Worm (Caenorhabditis elegans) whole organism, L1 larva: ENCODE results near the gene col-38.

ENCODE experiments used
- ama-1 ChIP-seq: fragments of 150-350 bp; optimal IDR thresholded peaks from 2 replicates; lab custom pipeline; 2014
- ceh-82 ChIP-seq, 3 experiments: fragments of 150-350 bp in 1 of 3; sonication (generic microtip) in 2 of 3; optimal IDR thresholded peaks; 2 replicates each; lab custom pipeline; 2014 to 2017; ENCODE audit warnings: missing biosample characterization in 3 of 3, missing genetic modification characterization in 3 of 3
- ces-1 ChIP-seq: fragments of 150-350 bp; optimal IDR thresholded peaks from 2 replicates; lab custom pipeline; 2014; ENCODE audit warnings: missing biosample characterization, missing genetic modification reagents, missing genetic modification characterization
- dpl-1 ChIP-seq, 3 experiments: fragments of 150-350 bp in 2 of 3; sonication (generic microtip) in 1 of 3; optimal IDR thresholded peaks; 2 replicates each; lab custom pipeline; 2014 to 2017; ENCODE audit warnings: missing biosample characterization in 3 of 3, missing genetic modification characterization in 3 of 3, missing genetic modification reagents in 3 of 3
- egl-13 ChIP-seq: sonication (generic microtip); optimal IDR thresholded peaks from 2 replicates; lab custom pipeline; 2016; ENCODE audit warnings: missing genotype, missing genetic modification reagents, missing genetic modification characterization, missing compliant biosample characterization
- lsy-2 ChIP-seq, 2 experiments: fragments of 150-350 bp; optimal IDR thresholded peaks; 2 replicates each; lab custom pipeline; 2014; ENCODE audit warnings: missing biosample characterization in 2 of 2, missing genetic modification characterization in 2 of 2
- mdl-1 ChIP-seq, 2 experiments: fragments of 150-350 bp; optimal IDR thresholded peaks; 2 replicates each; lab custom pipeline; 2014 to 2017; ENCODE audit warnings: missing biosample characterization in 2 of 2, missing genetic modification characterization in 2 of 2, inconsistent platforms in 1 of 2
- nhr-11 ChIP-seq: fragments of 150-350 bp; optimal IDR thresholded peaks from 2 replicates; lab custom pipeline; 2014; ENCODE audit warnings: missing biosample characterization, missing genetic modification characterization
- nhr-237 ChIP-seq: fragments of 150-350 bp; optimal IDR thresholded peaks from 2 replicates; lab custom pipeline; 2014; ENCODE audit warnings: missing biosample characterization, missing genetic modification characterization
- sox-4 ChIP-seq: sonication (generic microtip); optimal IDR thresholded peaks from 2 replicates; lab custom pipeline; 2016; ENCODE audit warnings: missing genetic modification characterization, missing compliant biosample characterization
- tbx-2 ChIP-seq: sonication (generic microtip); optimal IDR thresholded peaks from 2 replicates; lab custom pipeline; 2016; ENCODE audit warnings: missing genetic modification characterization, missing compliant biosample characterization

ce11 chrII:8562002-8562401 is 6.9 kb downstream of the col-38 start, which contains the start of gene F54C9.14:
- TF ChIP-seq dpl-1 (GFP tag; optimal IDR thresholded peaks at IDR 0.05; lab: Kevin White, UChicago) (no peak), nhr-11 (tag; lab: Kevin White, UChicago) (no peak), mdl-1 (tag; optimal IDR thresholded peaks at IDR 0.05; lab: Kevin White, UChicago) (no peak), ces-1 (GFP tag; lab: Kevin White, UChicago) (no peak), ceh-82 (tag; optimal IDR thresholded peaks at IDR 0.05; lab: Kevin White, UChicago) (no peak), nhr-237 (tag; lab: Kevin White, UChicago) (no peak), ama-1 (lab: Kevin White, UChicago) (no peak), sox-4 (tag; lab: Kevin White, UChicago) (no peak), lsy-2 (tag; optimal IDR thresholded peaks at IDR 0.05; lab: Kevin White, UChicago) (no peak), egl-13 (tag; lab: Kevin White, UChicago) (no peak), tbx-2 (tag; lab: Kevin White, UChicago) (no peak)
